Fruit fly (Drosophila melanogaster): ENCODE data around the gene Nhe2.

Gene Nhe2

dm6 chr2L:21168295-21169159, 64.2 kb downstream of the Nhe2 start, which contains the start of the genes mAcon1, CG43345 and CG43346 (continued):
- TF ChIP-seq unpg (GFP tag; optimal IDR thresholded peaks at IDR 0.05), result peak; percentile 64
- no peak for TF ChIP-seq ro (GFP tag; IDR thresholded peaks at IDR 0.05)
- peak; percentile 73 for TF ChIP-seq CG7372 (GFP tag; IDR thresholded peaks at IDR 0.05)
- TF ChIP-seq CG14014 (GFP tag; IDR thresholded peaks at IDR 0.05), result peak; percentile 75
- TF ChIP-seq dmrt11E (tag; optimal IDR thresholded peaks at IDR 0.05), result peak; percentile 73
- peak; percentile 51 for TF ChIP-seq CG18011 (GFP tag; optimal IDR thresholded peaks at IDR 0.05)
- TF ChIP-seq HLH54F (GFP tag; optimal IDR thresholded peaks at IDR 0.05), result peak; percentile 93
- TF ChIP-seq kni (GFP tag; optimal IDR thresholded peaks at IDR 0.05), result peak; percentile 79
- peak; percentile 80 for TF ChIP-seq dysf (GFP tag; IDR thresholded peaks at IDR 0.05)
- TF ChIP-seq seq (GFP tag; IDR thresholded peaks at IDR 0.05), result peak; percentile 57; the same call in 1 of the 2 replicates
- TF ChIP-seq HLH4C (GFP tag; IDR thresholded peaks at IDR 0.05; ENCODE audit: partially characterized antibody), result no peak
- peak; percentile 39 for TF ChIP-seq gfzf (GFP tag; optimal IDR thresholded peaks at IDR 0.05)
- TF ChIP-seq Rx (GFP tag; IDR thresholded peaks at IDR 0.05), result 0 out of 2 replicates have a peak, but pooled peaks have one; percentile 33
- TF ChIP-seq CG14441 (GFP tag; IDR thresholded peaks at IDR 0.05), result no peak; the same call in 1 of the 2 replicates
- peak; percentile 83 for TF ChIP-seq Meics (GFP tag; optimal IDR thresholded peaks at IDR 0.05)
- TF ChIP-seq CG9817 (tag; optimal IDR thresholded peaks at IDR 0.05), result peak; percentile 79
- peak; percentile 93 for TF ChIP-seq HmgZ (tag; optimal IDR thresholded peaks at IDR 0.05)
- TF ChIP-seq pho (GFP tag; optimal IDR thresholded peaks at IDR 0.05), result peak; percentile 94
- no peak for TF ChIP-seq CG17359 (tag; optimal IDR thresholded peaks at IDR 0.05)
- peak; percentile 82 for TF ChIP-seq E2f2 (GFP tag; IDR thresholded peaks at IDR 0.05)
- TF ChIP-seq CG32772 (GFP tag; IDR thresholded peaks at IDR 0.05), result 0 out of 2 replicates have a peak, but pooled peaks have one; percentile 33
- TF ChIP-seq usp (GFP tag; optimal IDR thresholded peaks at IDR 0.05), result no peak
- TF ChIP-seq cato (GFP tag; optimal IDR thresholded peaks at IDR 0.05; ENCODE audit: borderline replicate concordance), result peak; percentile 70
- peak; percentile 70 for TF ChIP-seq CG1233 (GFP tag; optimal IDR thresholded peaks at IDR 0.05)
- TF ChIP-seq ERR (GFP tag; optimal IDR thresholded peaks at IDR 0.05), result peak; percentile 82
- no peak for TF ChIP-seq gce (GFP tag; IDR thresholded peaks at IDR 0.05)
- TF ChIP-seq unc-4 (GFP tag; IDR thresholded peaks at IDR 0.05; ENCODE audit: partially characterized antibody), result no peak
- TF ChIP-seq Dbx (GFP tag; IDR thresholded peaks at IDR 0.05), result peak; percentile 86
- peak; percentile 70 for TF ChIP-seq Usf (GFP tag; optimal IDR thresholded peaks at IDR 0.05)
- no peak for TF ChIP-seq ara (GFP tag; IDR thresholded peaks at IDR 0.05)
- peak; percentile 76 for TF ChIP-seq slp2 (GFP tag; optimal IDR thresholded peaks at IDR 0.05)
- peak; percentile 23 for TF ChIP-seq CG6654 (GFP tag; optimal IDR thresholded peaks at IDR 0.05)
- no peak for TF ChIP-seq CG4360 (GFP tag; IDR thresholded peaks at IDR 0.05)
- TF ChIP-seq CG12219 (GFP tag; optimal IDR thresholded peaks at IDR 0.05), result peak; percentile 60
- peak; percentile 70 for TF ChIP-seq Fer2 (tag; optimal IDR thresholded peaks at IDR 0.05)
- peak; percentile 48 for TF ChIP-seq stwl (tag; optimal IDR thresholded peaks at IDR 0.05)
- peak; percentile 76 for TF ChIP-seq Hr3 (GFP tag; optimal IDR thresholded peaks at IDR 0.05)
- TF ChIP-seq ftz-f1 (GFP tag; optimal IDR thresholded peaks at IDR 0.05), result peak; percentile 53
- no peak for TF ChIP-seq hth (optimal IDR thresholded peaks at IDR 0.05)
- no peak for TF ChIP-seq mld (GFP tag; IDR thresholded peaks at IDR 0.05; ENCODE audit: partially characterized antibody)
- peak; percentile 76; the same call in 2 of the 3 replicates for TF ChIP-seq sr (GFP tag; IDR thresholded peaks at IDR 0.05)
- peak; percentile 68 for TF ChIP-seq CG18476 (GFP tag; optimal IDR thresholded peaks at IDR 0.05)
- TF ChIP-seq CG12391 (tag; optimal IDR thresholded peaks at IDR 0.05), result peak; percentile 82
- peak; percentile 85 for TF ChIP-seq Tbp (GFP tag; optimal IDR thresholded peaks at IDR 0.05)
- TF ChIP-seq toy (GFP tag; IDR thresholded peaks at IDR 0.05), result 0 out of 2 replicates have a peak, but pooled peaks have one; percentile 30
- TF ChIP-seq ab (GFP tag; optimal IDR thresholded peaks at IDR 0.05), result peak; percentile 61
- TF ChIP-seq croc (GFP tag; conservative IDR thresholded peaks at IDR 0.05), result peak; percentile 64
- peak; percentile 69 for TF ChIP-seq twi (tag; optimal IDR thresholded peaks at IDR 0.05)
- peak; percentile 24 for TF ChIP-seq Spps (tag; optimal IDR thresholded peaks at IDR 0.05)

All from whole organism, embryonic.